Fruit fly (Drosophila melanogaster) whole organism, wandering third instar larva: Measurements from ENCODE around the gene CG42833.

ENCODE experiments used
- Abd-B ChIP-seq: fragments of >200 bp; optimal IDR thresholded peaks from 2 replicates; lab custom pipeline; 2017; ENCODE audit warnings: missing biosample characterization, missing genetic modification characterization
- CrebA ChIP-seq: fragments of 200-800 bp; sonication (Bioruptor generic); optimal IDR thresholded peaks from 2 replicates; lab custom pipeline; 2016; ENCODE audit warnings: missing biosample characterization, mild to moderate bottlenecking, missing genetic modification characterization, borderline replicate concordance
- Dfd ChIP-seq: fragments of >200 bp; optimal IDR thresholded peaks from 2 replicates; lab custom pipeline; 2017; ENCODE audit warnings: missing biosample characterization, missing genetic modification characterization
- Dif ChIP-seq: fragments of 200-275, 200-300 bp; sonication (Bioruptor generic); optimal IDR thresholded peaks from 2 replicates; lab custom pipeline; 2018; ENCODE audit warnings: missing biosample characterization, missing genetic modification characterization; ENCODE audit not compliant: partially characterized antibody
- HLH106 ChIP-seq: fragments of 200-800 bp; optimal IDR thresholded peaks from 3 replicates; lab custom pipeline; 2019; ENCODE audit warnings: missing biosample characterization, mild to moderate bottlenecking, missing genetic modification characterization, moderate library complexity
- Hnf4 ChIP-seq: fragments of 200-800 bp; sonication (Bioruptor generic); optimal IDR thresholded peaks from 2 replicates; lab custom pipeline; 2016; ENCODE audit warnings: missing biosample characterization, mild to moderate bottlenecking, missing genetic modification characterization
- Hr83 ChIP-seq: fragments of 200-300 bp; sonication (Bioruptor generic); optimal IDR thresholded peaks from 2 replicates; lab custom pipeline; 2016; ENCODE audit warnings: missing biosample characterization, mild to moderate bottlenecking, missing genetic modification characterization, moderate library complexity; ENCODE audit not compliant: poor library complexity, severe bottlenecking
- Jra ChIP-seq: sonication (Bioruptor generic); optimal IDR thresholded peaks from 2 replicates; lab custom pipeline; 2016; ENCODE audit warnings: missing biosample characterization, missing genetic modification characterization
- Mio ChIP-seq: sonication (Bioruptor generic); optimal IDR thresholded peaks from 2 replicates; lab custom pipeline; 2016; ENCODE audit warnings: missing biosample characterization, missing genetic modification characterization
- Myc ChIP-seq: fragments of >200 bp; optimal IDR thresholded peaks from 2 replicates; lab custom pipeline; 2017
- N ChIP-seq: fragments of >200 bp; optimal IDR thresholded peaks from 2 replicates; lab custom pipeline; 2018; ENCODE audit warnings: missing biosample characterization, missing external identifiers, missing genetic modification characterization
- Rel ChIP-seq, 2 experiments: fragments of 200-800 bp; sonication (Bioruptor generic) in 1 of 2; optimal IDR thresholded peaks; 2 replicates in 1 of 2; 3 replicates in 1 of 2; lab custom pipeline; 2016 to 2019; ENCODE audit warnings: mild to moderate bottlenecking in 2 of 2, missing biosample characterization in 2 of 2, missing genetic modification characterization in 2 of 2, moderate library complexity in 1 of 2
- Sp1 ChIP-seq: fragments of 200-800 bp; sonication (Bioruptor generic); optimal IDR thresholded peaks from 3 replicates; lab custom pipeline; 2019; ENCODE audit warnings: missing biosample characterization, mild to moderate bottlenecking, missing genetic modification characterization, moderate library complexity
- Vsx2 ChIP-seq: fragments of 200-300, 225-300 bp; sonication (Bioruptor generic); optimal IDR thresholded peaks from 2 replicates; lab custom pipeline; 2018; ENCODE audit warnings: missing biosample characterization, missing genetic modification characterization; ENCODE audit not compliant: partially characterized antibody
- br ChIP-seq: fragments of 200-800 bp; sonication (Bioruptor generic); optimal IDR thresholded peaks from 2 replicates; lab custom pipeline; 2016; ENCODE audit warnings: missing biosample characterization, missing genetic modification characterization
- brk ChIP-seq: fragments of 200-800 bp; sonication (Bioruptor generic); optimal IDR thresholded peaks from 2 replicates; lab custom pipeline; 2016; ENCODE audit warnings: missing biosample characterization, mild to moderate bottlenecking, missing genetic modification characterization
- dl ChIP-seq, 2 experiments: fragments of 175-275, 200-275 bp in 1 of 2; fragments of 200-275 bp in 1 of 2; sonication (Bioruptor generic); optimal IDR thresholded peaks; lab custom pipeline; 2018; ENCODE audit warnings: mild to moderate bottlenecking in 2 of 2, missing biosample characterization in 2 of 2, missing genetic modification characterization in 2 of 2, moderate library complexity in 2 of 2; ENCODE audit not compliant: partially characterized antibody in 2 of 2, insufficient read depth in 1 of 2
- dsf ChIP-seq: sonication (Bioruptor generic); optimal IDR thresholded peaks from 2 replicates; lab custom pipeline; 2016; ENCODE audit warnings: missing biosample characterization, missing genetic modification characterization, borderline replicate concordance
- fru ChIP-seq: fragments of 200-800 bp; sonication (Bioruptor generic); optimal IDR thresholded peaks from 3 replicates; lab custom pipeline; 2016; ENCODE audit warnings: missing biosample characterization, mild to moderate bottlenecking, missing genetic modification characterization
- h ChIP-seq: fragments of 200-800 bp; sonication (Bioruptor generic); optimal IDR thresholded peaks from 3 replicates; lab custom pipeline; 2016; ENCODE audit warnings: missing biosample characterization, mild to moderate bottlenecking, missing genetic modification characterization
- jim ChIP-seq: fragments of 175-275, 200-325 bp; sonication (Bioruptor generic); optimal IDR thresholded peaks from 2 replicates; lab custom pipeline; 2016; ENCODE audit warnings: missing biosample characterization, mild to moderate bottlenecking, missing genetic modification characterization
- lola ChIP-seq: fragments of >200 bp; optimal IDR thresholded peaks from 2 replicates; lab custom pipeline; 2017; ENCODE audit warnings: missing biosample characterization, missing genetic modification characterization
- psq ChIP-seq: fragments of 200-800 bp; sonication (Bioruptor generic); optimal IDR thresholded peaks from 3 replicates; lab custom pipeline; 2017; ENCODE audit warnings: missing biosample characterization, mild to moderate bottlenecking, missing genetic modification characterization, moderate library complexity
- rgr ChIP-seq: fragments of 200-800 bp; sonication (Bioruptor generic); optimal IDR thresholded peaks from 3 replicates; lab custom pipeline; 2016; ENCODE audit warnings: missing biosample characterization, mild to moderate bottlenecking, missing genetic modification characterization
- sv ChIP-seq: fragments of 200-800 bp; sonication (Bioruptor generic); optimal IDR thresholded peaks from 3 replicates; lab custom pipeline; 2016; ENCODE audit warnings: missing biosample characterization, missing genetic modification characterization

The CG42833 gene

DNA sequence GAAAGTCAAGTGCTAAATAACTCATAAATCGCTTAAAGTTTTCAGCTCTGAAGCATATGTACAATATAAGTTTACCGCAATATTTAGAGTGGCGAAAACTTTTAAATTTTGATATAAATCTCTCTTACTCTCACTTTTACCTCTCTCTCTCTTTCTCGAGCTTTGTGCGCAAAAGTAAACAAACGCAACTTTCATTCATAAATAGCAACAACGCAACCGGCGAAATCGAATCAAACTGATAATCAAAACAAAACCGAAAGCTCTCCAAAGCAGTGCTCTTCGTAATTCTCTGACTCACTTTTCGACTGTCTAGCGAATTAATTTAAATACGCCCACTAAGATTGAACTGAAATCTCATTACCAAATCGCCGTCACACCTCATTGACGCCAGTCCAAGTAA lies 14.0 kb upstream of the CG42833 start:
- no peak for TF ChIP-seq dsf (GFP tag; lab: Kevin White, UChicago)
- no peak for TF ChIP-seq Vsx2 (GFP tag; lab: Kevin White, UChicago)
- no peak for TF ChIP-seq brk (GFP tag; lab: Kevin White, UChicago)
- TF ChIP-seq lola: peak; percentile 72
- no peak for TF ChIP-seq br (GFP tag; lab: Kevin White, UChicago)

DNA sequence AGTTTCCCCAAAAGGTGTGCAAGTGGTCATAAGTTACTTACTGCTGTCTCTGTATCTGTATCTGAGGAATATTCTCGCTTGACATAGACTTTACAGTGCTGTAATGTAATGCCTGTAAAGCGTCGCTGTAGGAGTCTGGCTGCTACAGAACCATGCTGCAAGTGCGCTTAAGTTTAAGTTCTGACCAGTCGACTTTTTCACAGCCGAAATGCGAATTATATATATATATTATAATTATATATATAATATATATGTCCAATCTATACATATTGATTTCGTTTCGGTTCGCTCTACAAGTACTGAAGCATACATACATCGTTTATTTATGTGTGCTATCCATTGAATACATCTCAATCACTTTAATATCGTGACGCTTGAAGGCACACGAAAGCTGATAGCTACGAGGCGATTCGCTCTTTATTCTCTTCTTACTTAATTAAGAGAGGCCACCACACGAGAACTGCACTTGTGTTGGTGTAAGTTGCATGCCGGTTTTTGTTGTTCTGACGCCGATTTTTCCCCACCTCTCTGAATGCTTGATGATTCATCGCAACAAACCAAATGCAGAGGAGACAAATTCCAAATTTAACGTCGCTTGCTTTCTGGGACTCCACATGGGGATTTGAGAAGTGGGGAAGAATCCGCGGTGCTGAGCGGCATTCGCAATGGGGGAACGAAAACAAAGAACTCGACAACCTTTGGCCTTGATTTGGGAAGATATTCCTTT lies 13.4 kb upstream of the CG42833 start:
- TF ChIP-seq sv (GFP tag; lab: Kevin White, UChicago) (peak; percentile 35), Rel (GFP tag; optimal IDR thresholded peaks at IDR 0.05; lab: Kevin White, UChicago) (no peak), Rel (tag; optimal IDR thresholded peaks at IDR 0.05; lab: Kevin White, UChicago) (peak; percentile 15), CrebA (GFP tag; lab: Kevin White, UChicago) (peak; percentile 55), psq (GFP tag; lab: Kevin White, UChicago) (peak; percentile 46), Hnf4 (no peak), Hr83 (no peak), rgr (GFP tag; lab: Kevin White, UChicago) (peak; percentile 16), dsf (GFP tag; lab: Kevin White, UChicago) (no peak), dl (GFP tag; optimal IDR thresholded peaks at IDR 0.05; lab: Kevin White, UChicago; ENCODE audit: insufficient read depth in 1 of 2, partially characterized antibody in 2 of 2) (peak; percentile 72 to 78), jim (no peak), N (GFP tag; lab: Kevin White, UChicago) (no peak), Vsx2 (GFP tag; lab: Kevin White, UChicago) (peak; percentile 89), Sp1 (no peak), Dif (GFP tag; lab: Kevin White, UChicago) (peak; percentile 97), Abd-B (GFP tag; lab: Kevin White, UChicago) (no peak), Myc (lab: Kevin White, UChicago) (no peak), Dfd (GFP tag; lab: Kevin White, UChicago) (no peak), Jra (GFP tag; lab: Kevin White, UChicago) (peak; percentile 78), Mio (GFP tag; lab: Kevin White, UChicago) (no peak), fru (GFP tag; lab: Kevin White, UChicago) (peak; percentile 3), HLH106 (tag; lab: Kevin White, UChicago) (no peak)
- TF ChIP-seq, all 38 proteins: peak for 10

dm6 chr3L:20187885-20188570 lies 11.9 kb upstream of the CG42833 start, which contains the start of gene Ssk:
Gene Ssk (plus strand): TSS chr3L:20188522.
- TF ChIP-seq Dif (GFP tag; lab: Kevin White, UChicago) (peak; percentile 59), Sp1 (peak; percentile 7), br (GFP tag; lab: Kevin White, UChicago) (no peak), CrebA (GFP tag; lab: Kevin White, UChicago) (peak; percentile 80), jim (no peak), Rel (GFP tag; optimal IDR thresholded peaks at IDR 0.05; lab: Kevin White, UChicago) (peak; percentile 13), Rel (tag; optimal IDR thresholded peaks at IDR 0.05; lab: Kevin White, UChicago) (peak; percentile 63), h (peak; percentile 20), Vsx2 (GFP tag; lab: Kevin White, UChicago) (peak; percentile 90)

DNA sequence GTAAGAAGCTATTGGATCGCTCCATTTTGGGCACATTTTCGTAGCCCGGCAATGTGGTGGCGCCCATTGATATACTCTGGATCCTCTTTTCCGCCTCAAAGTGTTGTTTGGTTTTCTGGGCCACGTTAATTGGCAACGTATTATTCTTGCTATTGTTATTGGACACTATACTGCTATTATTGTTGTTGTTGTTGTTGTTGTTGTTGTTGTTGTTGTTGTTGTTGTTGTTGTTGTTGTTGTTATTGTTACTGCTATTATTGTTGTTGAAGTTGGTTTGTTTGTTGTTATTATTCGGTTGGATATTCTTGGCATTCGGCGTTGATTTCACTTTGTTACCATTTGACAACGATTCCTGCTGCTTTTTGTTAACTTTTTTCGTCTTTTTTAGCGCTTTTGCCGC lies 8.0 kb upstream of the CG42833 start:
- TF ChIP-seq Dfd (GFP tag; lab: Kevin White, UChicago): peak; percentile 97
- TF ChIP-seq sv (GFP tag; lab: Kevin White, UChicago): no peak
- no peak for TF ChIP-seq Hnf4
